Fruit fly (Drosophila melanogaster) whole organism, embryonic: ENCODE measurements around the gene Ppt1.

ENCODE experiments used
- ATbp ChIP-seq: fragments of 200-800 bp; sonication (Bioruptor generic); optimal IDR thresholded peaks from 2 replicates; lab custom pipeline; 2017; ENCODE audit warnings: missing biosample characterization, mild to moderate bottlenecking, missing genetic modification characterization, missing genetic modification reagents
- Antp ChIP-seq: fragments of 200-800 bp; sonication (Bioruptor generic); optimal IDR thresholded peaks from 3 replicates; lab custom pipeline; 2016; ENCODE audit warnings: missing biosample characterization, missing genetic modification characterization
- Atf3 ChIP-seq: fragments of 200-800 bp; sonication (Bioruptor generic); optimal IDR thresholded peaks from 3 replicates; lab custom pipeline; 2016; ENCODE audit warnings: missing biosample characterization, missing genetic modification characterization
- BEAF-32 ChIP-seq: fragments of 200-800 bp; sonication (Bioruptor generic); optimal IDR thresholded peaks from 3 replicates; lab custom pipeline; 2017; ENCODE audit warnings: missing biosample characterization, missing genetic modification characterization, mild to moderate bottlenecking, moderate library complexity, missing genetic modification reagents
- CG11398 ChIP-seq: fragments of 200-800 bp; sonication (Bioruptor generic); optimal IDR thresholded peaks from 2 replicates; lab custom pipeline; 2016; ENCODE audit warnings: missing biosample characterization, missing genetic modification characterization
- CG15073 ChIP-seq: fragments of 200-800 bp; sonication (Bioruptor generic); optimal IDR thresholded peaks from 2 replicates; lab custom pipeline; 2016; ENCODE audit warnings: missing biosample characterization, missing genetic modification characterization
- CG15269 ChIP-seq: fragments of 200-800 bp; sonication (Bioruptor generic); optimal IDR thresholded peaks from 2 replicates; lab custom pipeline; 2018; ENCODE audit warnings: missing biosample characterization, mild to moderate bottlenecking, missing genetic modification characterization, moderate library complexity
- CG15696 ChIP-seq: fragments of 200-800 bp; sonication (Bioruptor generic); optimal IDR thresholded peaks from 2 replicates; lab custom pipeline; 2019; ENCODE audit warnings: missing biosample characterization, mild to moderate bottlenecking, missing genetic modification characterization, moderate library complexity
- CG1647 ChIP-seq: fragments of 200-800 bp; sonication (Bioruptor generic); optimal IDR thresholded peaks from 3 replicates; lab custom pipeline; 2016; ENCODE audit warnings: missing biosample characterization, missing genetic modification characterization
- CG18476 ChIP-seq: fragments of 200-800 bp; sonication (Bioruptor generic); optimal IDR thresholded peaks from 2 replicates; lab custom pipeline; 2016; ENCODE audit warnings: missing biosample characterization, mild to moderate bottlenecking, missing genetic modification characterization
- CG18599 ChIP-seq: fragments of 200-800 bp; sonication (Bioruptor generic); optimal IDR thresholded peaks from 3 replicates; lab custom pipeline; 2017; ENCODE audit warnings: missing biosample characterization, missing genetic modification characterization, mild to moderate bottlenecking, moderate library complexity, missing genetic modification reagents
- CG2889 ChIP-seq: fragments of 200-800 bp; sonication (Bioruptor generic); IDR thresholded peaks from 3 replicates; pipeline ENCODE4 v1.3.6; 2022; ENCODE audit warnings: missing biosample characterization, missing genetic modification characterization
- CG33213 ChIP-seq: fragments of 200-800 bp; sonication (Bioruptor generic); optimal IDR thresholded peaks from 3 replicates; lab custom pipeline; 2016; ENCODE audit warnings: missing biosample characterization, missing genetic modification characterization
- CG3995 ChIP-seq: fragments of 200-800 bp; sonication (Bioruptor generic); optimal IDR thresholded peaks from 3 replicates; lab custom pipeline; 2016; ENCODE audit warnings: missing biosample characterization, missing genetic modification characterization
- CG42726 ChIP-seq: fragments of 200-800 bp; sonication (Bioruptor generic); IDR thresholded peaks from 2 replicates; pipeline ENCODE4 v1.3.6; 2022; ENCODE audit warnings: missing biosample characterization, missing genetic modification characterization; ENCODE audit not compliant: partially characterized antibody
- CG4360 ChIP-seq: fragments of 200-800 bp; sonication (Bioruptor generic); IDR thresholded peaks from 2 replicates; pipeline ENCODE4 v1.3.6; 2022; ENCODE audit warnings: missing biosample characterization, missing genetic modification characterization
- CG4617 ChIP-seq: fragments of 200-800 bp; sonication (Bioruptor generic); optimal IDR thresholded peaks from 3 replicates; lab custom pipeline; 2016; ENCODE audit warnings: missing biosample characterization, missing genetic modification characterization, borderline replicate concordance
- CG7839 ChIP-seq: fragments of 200-800 bp; sonication (Bioruptor generic); optimal IDR thresholded peaks from 3 replicates; lab custom pipeline; 2018; ENCODE audit warnings: missing biosample characterization, mild to moderate bottlenecking, missing genetic modification characterization, moderate library complexity
- CG8765 ChIP-seq: fragments of 200-800 bp; sonication (Bioruptor generic); IDR thresholded peaks from 2 replicates; pipeline ENCODE4 v1.3.6; 2022; ENCODE audit warnings: missing biosample characterization, missing genetic modification characterization
- CG9932 ChIP-seq: fragments of 200-800 bp; sonication (Bioruptor generic); IDR thresholded peaks from 2 replicates; pipeline ENCODE4 v1.3.6; 2022; ENCODE audit warnings: missing biosample characterization, missing genetic modification characterization
- CHES-1-like ChIP-seq: fragments of 200-800 bp; sonication (Bioruptor generic); optimal IDR thresholded peaks from 2 replicates; lab custom pipeline; 2016; ENCODE audit warnings: missing biosample characterization, missing genetic modification characterization
- Camta ChIP-seq: fragments of 200-800 bp; sonication (Bioruptor generic); optimal IDR thresholded peaks from 2 replicates; lab custom pipeline; 2016; ENCODE audit warnings: missing biosample characterization, missing genetic modification characterization
- CkIIα-i1 ChIP-seq: fragments of 200-800 bp; sonication (Bioruptor generic); IDR thresholded peaks from 2 replicates; pipeline ENCODE4 v1.3.6; 2022; ENCODE audit warnings: missing biosample characterization, missing genetic modification characterization
- Jarid2 ChIP-seq: fragments of 200-800 bp; sonication (Bioruptor generic); optimal IDR thresholded peaks from 3 replicates; lab custom pipeline; 2017; ENCODE audit warnings: mild to moderate bottlenecking, missing biosample characterization, missing genetic modification reagents, missing genetic modification characterization
- MBD-R2 ChIP-seq: fragments of 200-800 bp; sonication (Bioruptor generic); IDR thresholded peaks from 2 replicates; pipeline ENCODE4 v1.3.6; 2022; ENCODE audit warnings: missing biosample characterization, missing genetic modification characterization
- Mrtf ChIP-seq: fragments of 200-800 bp; sonication (Bioruptor generic); IDR thresholded peaks from 3 replicates; pipeline ENCODE4 v1.3.6; 2022; ENCODE audit warnings: missing biosample characterization, missing genetic modification characterization
- NC2α ChIP-seq: fragments of 200-800 bp; sonication (Bioruptor generic); optimal IDR thresholded peaks from 2 replicates; lab custom pipeline; 2016; ENCODE audit warnings: missing biosample characterization, missing genetic modification characterization
- Opbp ChIP-seq: fragments of 200-800 bp; sonication (Bioruptor generic); IDR thresholded peaks from 3 replicates; pipeline ENCODE4 v1.3.6; 2022; ENCODE audit warnings: missing biosample characterization, missing genetic modification characterization; ENCODE audit not compliant: partially characterized antibody
- Pdp1 ChIP-seq, 2 experiments: fragments of 200-800 bp; sonication (Bioruptor generic); optimal IDR thresholded peaks; 3 replicates each; lab custom pipeline; 2016; ENCODE audit warnings: missing biosample characterization in 2 of 2, missing genetic modification characterization in 2 of 2, mild to moderate bottlenecking in 1 of 2, moderate library complexity in 1 of 2
- Sin3A ChIP-seq: fragments of >200 bp; optimal IDR thresholded peaks from 2 replicates; lab custom pipeline; 2018
- Sry-β ChIP-seq: fragments of 200-800 bp; sonication (Bioruptor generic); optimal IDR thresholded peaks from 2 replicates; lab custom pipeline; 2018; ENCODE audit warnings: missing biosample characterization, mild to moderate bottlenecking, missing genetic modification characterization, moderate library complexity
- YL-1 ChIP-seq: fragments of 200-800 bp; sonication (Bioruptor generic); optimal IDR thresholded peaks from 3 replicates; lab custom pipeline; 2017; ENCODE audit warnings: missing biosample characterization, mild to moderate bottlenecking, missing genetic modification characterization
- chn ChIP-seq: fragments of 200-800 bp; sonication (Bioruptor generic); optimal IDR thresholded peaks from 2 replicates; lab custom pipeline; 2016; ENCODE audit warnings: missing biosample characterization, missing genetic modification characterization
- dm ChIP-seq: fragments of 200-800 bp; sonication (Bioruptor generic); optimal IDR thresholded peaks from 3 replicates; lab custom pipeline; 2016; ENCODE audit warnings: missing biosample characterization, missing genetic modification characterization
- dmrt11E ChIP-seq: fragments of 200-800 bp; sonication (Bioruptor generic); optimal IDR thresholded peaks from 3 replicates; lab custom pipeline; 2018; ENCODE audit warnings: missing biosample characterization, mild to moderate bottlenecking, missing genetic modification characterization, moderate library complexity
- insv ChIP-seq, 2 experiments: fragments of 200-800 bp; sonication (Bioruptor generic); optimal IDR thresholded peaks; 3 replicates each; lab custom pipeline; 2016 to 2018; ENCODE audit warnings: missing biosample characterization in 2 of 2, missing genetic modification characterization in 2 of 2
- jing ChIP-seq: fragments of 200-800 bp; sonication (Bioruptor generic); optimal IDR thresholded peaks from 2 replicates; lab custom pipeline; 2018; ENCODE audit warnings: missing biosample characterization, mild to moderate bottlenecking, missing genetic modification characterization
- lmd ChIP-seq: fragments of 200-800 bp; sonication (Bioruptor generic); IDR thresholded peaks from 2 replicates; pipeline ENCODE4 v1.3.6; 2022; ENCODE audit warnings: missing biosample characterization, missing genetic modification characterization
- mld ChIP-seq: fragments of 200-800 bp; sonication (Bioruptor generic); IDR thresholded peaks from 3 replicates; pipeline ENCODE4 v1.3.6; 2022; ENCODE audit warnings: missing biosample characterization, missing genetic modification characterization; ENCODE audit not compliant: partially characterized antibody
- nerfin-1 ChIP-seq: fragments of 200-800 bp; sonication (Bioruptor generic); optimal IDR thresholded peaks from 3 replicates; lab custom pipeline; 2019; ENCODE audit warnings: missing biosample characterization, mild to moderate bottlenecking, missing genetic modification characterization, moderate library complexity
- oc ChIP-seq: fragments of 200-800 bp; sonication (Bioruptor generic); optimal IDR thresholded peaks from 2 replicates; lab custom pipeline; 2018; ENCODE audit warnings: missing biosample characterization, mild to moderate bottlenecking, missing genetic modification characterization, moderate library complexity
- pho ChIP-seq: fragments of 200-800 bp; sonication (Bioruptor generic); optimal IDR thresholded peaks from 2 replicates; lab custom pipeline; 2016; ENCODE audit warnings: missing biosample characterization, missing genetic modification characterization
- pros ChIP-seq: fragments of 200-800 bp; sonication (Bioruptor generic); optimal IDR thresholded peaks from 3 replicates; lab custom pipeline; 2019; ENCODE audit warnings: missing biosample characterization, mild to moderate bottlenecking, missing genetic modification characterization, moderate library complexity
- pzg ChIP-seq: fragments of 200-800 bp; sonication (Bioruptor generic); optimal IDR thresholded peaks from 3 replicates; lab custom pipeline; 2018; ENCODE audit warnings: missing biosample characterization, mild to moderate bottlenecking, missing genetic modification characterization, moderate library complexity
- slou ChIP-seq: fragments of 200-800 bp; sonication (Bioruptor generic); optimal IDR thresholded peaks from 3 replicates; lab custom pipeline; 2016; ENCODE audit warnings: missing biosample characterization, missing genetic modification characterization
- sqz ChIP-seq: fragments of 200-800 bp; sonication (Bioruptor generic); optimal IDR thresholded peaks from 3 replicates; lab custom pipeline; 2018; ENCODE audit warnings: missing biosample characterization, mild to moderate bottlenecking, missing genetic modification characterization
- sug ChIP-seq: fragments of 200-800 bp; optimal IDR thresholded peaks from 2 replicates; lab custom pipeline; 2019; ENCODE audit warnings: missing biosample characterization, mild to moderate bottlenecking, missing genetic modification characterization, moderate library complexity
- tgo ChIP-seq: fragments of 200-800 bp; sonication (Bioruptor generic); IDR thresholded peaks from 3 replicates; pipeline ENCODE4 v1.3.6; 2022; ENCODE audit warnings: missing biosample characterization, missing genetic modification characterization
- vfl ChIP-seq: fragments of 200-800 bp; sonication (Bioruptor generic); optimal IDR thresholded peaks from 2 replicates; lab custom pipeline; 2016; ENCODE audit warnings: missing biosample characterization, missing genetic modification characterization
- z ChIP-seq: fragments of 200-800 bp; sonication (Bioruptor generic); IDR thresholded peaks from 3 replicates; pipeline ENCODE4 v1.3.6; 2022; ENCODE audit warnings: missing biosample characterization, missing genetic modification characterization
- zfh1 ChIP-seq: fragments of 200-800 bp; sonication (Bioruptor generic); IDR thresholded peaks from 3 replicates; pipeline ENCODE4 v1.3.6; 2022; ENCODE audit warnings: missing biosample characterization, missing genetic modification characterization

The Ppt1 gene

dm6 chrX:8690003-8690402 lies at the start of gene Ppt1, which contains the start of gene Ogg1 (continued):
- TF ChIP-seq Sry-β (GFP tag; lab: Kevin White, UChicago): no peak
- TF ChIP-seq CG9932: peak; percentile 65
- TF ChIP-seq CG18599 (GFP tag; lab: Kevin White, UChicago): peak; percentile 49
- TF ChIP-seq BEAF-32: peak; percentile 64
- TF ChIP-seq CHES-1-like (GFP tag; lab: Kevin White, UChicago): peak; percentile 64
- peak; percentile 80 for TF ChIP-seq MBD-R2 (GFP tag; lab: Robert Waterston, UW)
- peak; percentile 58 for TF ChIP-seq dm
- no peak for TF ChIP-seq Opbp
- TF ChIP-seq oc: no peak
- TF ChIP-seq vfl (GFP tag; lab: Kevin White, UChicago): peak; percentile 34
- TF ChIP-seq zfh1: peak; percentile 52; the same call in 2 of the 3 replicates
- TF ChIP-seq chn (GFP tag; lab: Kevin White, UChicago): peak; percentile 72
- TF ChIP-seq slou: no peak
- TF ChIP-seq CG15696 (tag; lab: Kevin White, UChicago): peak; percentile 16
- TF ChIP-seq CG15269 (tag; lab: Kevin White, UChicago): peak; percentile 42
- peak; percentile 45 for TF ChIP-seq Antp (GFP tag; lab: Kevin White, UChicago)
- TF ChIP-seq tgo: peak; percentile 33; the same call in 1 of the 3 replicates
- TF ChIP-seq Camta: peak; percentile 54
- peak; percentile 45 for TF ChIP-seq YL-1 (GFP tag; lab: Kevin White, UChicago)
- TF ChIP-seq Jarid2: no peak
- TF ChIP-seq sug (tag; lab: Kevin White, UChicago): peak; percentile 60
- no peak for TF ChIP-seq mld (GFP tag; lab: Robert Waterston, UW)
- peak; percentile 64 for TF ChIP-seq pzg (GFP tag; lab: Kevin White, UChicago)
- TF ChIP-seq Pdp1 (GFP tag; optimal IDR thresholded peaks at IDR 0.05; lab: Kevin White, UChicago): peak; percentile 56 to 64
- peak; percentile 23 for TF ChIP-seq CG3995
- TF ChIP-seq CG4360: no peak
- peak; percentile 34; the same call in 1 of the 2 replicates for TF ChIP-seq lmd (GFP tag; lab: Robert Waterston, UW)
- peak; percentile 40 for TF ChIP-seq nerfin-1 (tag; lab: Kevin White, UChicago)
- no peak for TF ChIP-seq CG8765 (GFP tag; lab: Robert Waterston, UW)
- no peak for TF ChIP-seq NC2α
- no peak for TF ChIP-seq dmrt11E (tag; lab: Kevin White, UChicago)
- TF ChIP-seq CG7839 (tag; lab: Kevin White, UChicago): peak; percentile 28
- TF ChIP-seq CG18476 (GFP tag; lab: Kevin White, UChicago): no peak
- peak; percentile 46 for TF ChIP-seq pho (GFP tag; lab: Kevin White, UChicago)
- TF ChIP-seq CG4617 (GFP tag; lab: Kevin White, UChicago): peak; percentile 62
- TF ChIP-seq CG15073 (GFP tag; lab: Kevin White, UChicago): no peak
- TF ChIP-seq CG11398 (GFP tag; lab: Kevin White, UChicago): no peak
- TF ChIP-seq CkIIα-i1 (GFP tag; lab: Robert Waterston, UW): no peak
- TF ChIP-seq CG42726 (GFP tag; lab: Robert Waterston, UW): no peak
- no peak for TF ChIP-seq CG2889
- peak; percentile 36 for TF ChIP-seq Sin3A (lab: Kevin White, UChicago)
- TF ChIP-seq insv (GFP tag; optimal IDR thresholded peaks at IDR 0.05; lab: Kevin White, UChicago): no peak
- TF ChIP-seq jing: no peak
- TF ChIP-seq pros (GFP tag; lab: Kevin White, UChicago): no peak
- no peak for TF ChIP-seq ATbp (GFP tag; lab: Kevin White, UChicago)
- no peak for TF ChIP-seq z (GFP tag; lab: Robert Waterston, UW)
- TF ChIP-seq Atf3: no peak
- TF ChIP-seq sqz (GFP tag; lab: Kevin White, UChicago): peak; percentile 8
- peak; percentile 59 for TF ChIP-seq CG33213 (GFP tag; lab: Kevin White, UChicago)
- peak; percentile 23; the same call in 1 of the 3 replicates for TF ChIP-seq Mrtf (GFP tag; lab: Robert Waterston, UW)
- peak; percentile 49 for TF ChIP-seq CG1647 (GFP tag; lab: Kevin White, UChicago)
